Worm (Caenorhabditis elegans): Measurements from ENCODE around the gene dpy-28.

The dpy-28 gene

ce11 chrIII:10763032-10763431 lies at the start of gene dpy-28:
dpy-28 (plus strand) TSS chrIII:10763131.
- TF ChIP-seq unc-30 (tag; optimal IDR thresholded peaks at IDR 0.05) (no peak), nhr-77 (tag; optimal IDR thresholded peaks at IDR 0.05) (no peak), efl-1 (optimal IDR thresholded peaks at IDR 0.05) (no peak), efl-1 (GFP tag; optimal IDR thresholded peaks at IDR 0.05 in 1 of 2) (peak in 1 of 2 experiments; percentile 82), ama-1 (optimal IDR thresholded peaks at IDR 0.05) (peak; percentile 31), nhr-47 (tag; optimal IDR thresholded peaks at IDR 0.05) (peak; percentile 27), nhr-76 (tag; optimal IDR thresholded peaks at IDR 0.05) (no peak)

ce11 chrIII:10714541-10714940 lies 48.4 kb upstream of the dpy-28 start:
- peak; percentile 18 for TF ChIP-seq ceh-8 (GFP tag; optimal IDR thresholded peaks at IDR 0.05)
- no peak for TF ChIP-seq zag-1 (tag; optimal IDR thresholded peaks at IDR 0.05)

DNA sequence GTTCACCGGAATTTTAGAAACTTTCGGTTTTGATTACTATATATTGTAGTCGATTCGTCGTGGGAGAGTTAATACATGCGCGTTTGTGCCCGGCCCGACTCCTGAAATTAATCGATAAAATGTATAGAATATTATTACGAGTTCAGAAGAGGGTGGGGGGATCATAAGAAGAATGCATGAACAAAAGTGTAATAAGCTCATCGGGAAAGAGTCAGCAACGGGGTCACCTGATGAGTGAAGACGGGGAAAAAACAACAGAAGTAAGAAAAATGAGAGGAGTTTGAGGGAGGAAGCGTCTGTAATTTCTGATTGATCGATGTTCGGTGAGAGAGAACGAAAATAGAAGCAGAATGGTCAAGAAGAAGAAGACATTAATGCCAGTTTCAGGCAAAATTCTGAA lies 46.8 kb upstream of the dpy-28 start, which contains the start of gene W09D10.4:
Gene W09D10.4 (minus strand): TSS at position 101 of the 400 bp plus-strand sequence.
- TF ChIP-seq nhr-47 (tag; optimal IDR thresholded peaks at IDR 0.05) (no peak), lin-14 (GFP tag; optimal IDR thresholded peaks at IDR 0.05) (peak; percentile 52), nhr-71 (tag; optimal IDR thresholded peaks at IDR 0.05) (peak; percentile 31), egl-13 (tag; optimal IDR thresholded peaks at IDR 0.05) (no peak), blmp-1 (tag; optimal IDR thresholded peaks at IDR 0.05) (no peak), dpl-1 (GFP tag; optimal IDR thresholded peaks at IDR 0.05) (no peak), fkh-4 (tag; optimal IDR thresholded peaks at IDR 0.05; ENCODE audit: borderline replicate concordance) (no peak), efl-1 (optimal IDR thresholded peaks at IDR 0.05) (no peak), efl-1 (GFP tag; optimal IDR thresholded peaks at IDR 0.05 in 1 of 2) (peak in 1 of 2 experiments; percentile 22)

ce11 chrIII:10717479-10717878 lies 45.5 kb upstream of the dpy-28 start:
- peak; percentile 73 for TF ChIP-seq ama-1 (optimal IDR thresholded peaks at IDR 0.05)
- TF ChIP-seq nhr-47 (tag; optimal IDR thresholded peaks at IDR 0.05): peak; percentile 40
- peak in 1 of 3 experiments; percentile 38 for TF ChIP-seq dpl-1 (GFP tag; optimal IDR thresholded peaks at IDR 0.05)
- TF ChIP-seq pag-3 (tag; optimal IDR thresholded peaks at IDR 0.05; ENCODE audit: borderline replicate concordance, insufficient read depth): no peak
- peak; percentile 9 for TF ChIP-seq nhr-76 (tag; optimal IDR thresholded peaks at IDR 0.05)
- TF ChIP-seq elt-3 (tag; optimal IDR thresholded peaks at IDR 0.05): peak in 4 of 6 experiments; percentile 58 to 90 (median 76)
- peak; percentile 35; the same call in 1 of the 2 replicates for TF ChIP-seq grh-1 (GFP tag; IDR thresholded peaks at IDR 0.05)
- TF ChIP-seq pqm-1 (tag; optimal IDR thresholded peaks at IDR 0.05): no peak
- TF ChIP-seq mdl-1 (tag; optimal IDR thresholded peaks at IDR 0.05): peak in 1 of 2 experiments; percentile 46
- peak; percentile 32 for TF ChIP-seq rnt-1 (tag; optimal IDR thresholded peaks at IDR 0.05)
- no peak for TF ChIP-seq hlh-4 (tag; optimal IDR thresholded peaks at IDR 0.05)
- peak; percentile 0 for TF ChIP-seq xbp-1 (tag; optimal IDR thresholded peaks at IDR 0.05)
- TF ChIP-seq lsy-2 (tag; optimal IDR thresholded peaks at IDR 0.05): peak; percentile 26 to 30
- peak; percentile 26 for TF ChIP-seq tbx-2 (tag; optimal IDR thresholded peaks at IDR 0.05)
- TF ChIP-seq snpc-4 (tag; optimal IDR thresholded peaks at IDR 0.05): no peak
- peak in 1 of 2 experiments; percentile 65 for TF ChIP-seq lin-35 (GFP tag; optimal IDR thresholded peaks at IDR 0.05)
- TF ChIP-seq nhr-85 (tag): peak; percentile 92
- TF ChIP-seq egl-13 (tag; optimal IDR thresholded peaks at IDR 0.05): no peak
- peak; percentile 22 for TF ChIP-seq jun-1 (tag; optimal IDR thresholded peaks at IDR 0.05)
- TF ChIP-seq nhr-20 (tag; optimal IDR thresholded peaks at IDR 0.05): peak; percentile 69
- TF ChIP-seq unc-130 (tag; optimal IDR thresholded peaks at IDR 0.05): peak; percentile 50
- TF ChIP-seq efl-1 (optimal IDR thresholded peaks at IDR 0.05): peak in 1 of 2 experiments; percentile 11
- peak in 1 of 2 experiments; percentile 93 for TF ChIP-seq efl-1 (GFP tag; optimal IDR thresholded peaks at IDR 0.05 in 1 of 2)
- TF ChIP-seq nhr-90 (tag; optimal IDR thresholded peaks at IDR 0.05; ENCODE audit: poor library complexity): peak; percentile 67
- TF ChIP-seq nhr-11 (tag; optimal IDR thresholded peaks at IDR 0.05): no peak
- TF ChIP-seq ceh-82 (tag; optimal IDR thresholded peaks at IDR 0.05): peak in 1 of 3 experiments; percentile 26
- no peak for TF ChIP-seq lin-15B (tag; optimal IDR thresholded peaks at IDR 0.05)
- TF ChIP-seq ceh-90 (tag; optimal IDR thresholded peaks at IDR 0.05): no peak
- no peak for TF ChIP-seq unc-30 (tag; optimal IDR thresholded peaks at IDR 0.05)
- peak; percentile 55 for TF ChIP-seq nhr-19 (GFP tag; conservative IDR thresholded peaks at IDR 0.05)
- no peak for TF ChIP-seq ceh-88 (GFP tag; IDR thresholded peaks at IDR 0.05)
- peak; percentile 78 for TF ChIP-seq nhr-71 (tag; optimal IDR thresholded peaks at IDR 0.05)
- peak; percentile 72 for TF ChIP-seq ztf-4 (tag; optimal IDR thresholded peaks at IDR 0.05)
- TF ChIP-seq snu-23 (GFP tag; optimal IDR thresholded peaks at IDR 0.05): peak; percentile 76
- TF ChIP-seq mep-1 (tag; optimal IDR thresholded peaks at IDR 0.05): peak; percentile 59
- peak; percentile 48 for TF ChIP-seq C16A3.4 (tag; optimal IDR thresholded peaks at IDR 0.05)
- TF ChIP-seq blmp-1 (tag; optimal IDR thresholded peaks at IDR 0.05): peak; percentile 90
- peak; percentile 80 for TF ChIP-seq lin-14 (GFP tag; optimal IDR thresholded peaks at IDR 0.05)
- peak; percentile 37 for TF ChIP-seq sup-37 (GFP tag; optimal IDR thresholded peaks at IDR 0.05)
- TF ChIP-seq nhr-84 (tag; optimal IDR thresholded peaks at IDR 0.05): no peak
